Fruit fly (Drosophila melanogaster) whole organism, prepupa: ENCODE data around the gene CG6330.

Experiments used
- CG10631 ChIP-seq: fragments of 200-800 bp; sonication (Bioruptor generic); optimal IDR thresholded peaks from 2 replicates; lab custom pipeline; 2016; ENCODE audit warnings: missing biosample characterization, missing genetic modification characterization
- CG10669 ChIP-seq: fragments of 200-800 bp; sonication (Bioruptor generic); optimal IDR thresholded peaks from 3 replicates; lab custom pipeline; 2018; ENCODE audit warnings: missing biosample characterization, mild to moderate bottlenecking, missing genetic modification characterization, moderate library complexity
- CG11294 ChIP-seq: fragments of 200-800 bp; sonication (Bioruptor generic); IDR thresholded peaks from 2 replicates; pipeline ENCODE4 v1.3.6; 2022; ENCODE audit warnings: missing biosample characterization, missing genetic modification characterization
- CG11762 ChIP-seq: fragments of 200-800 bp; sonication (Bioruptor generic); optimal IDR thresholded peaks from 3 replicates; lab custom pipeline; 2016; ENCODE audit warnings: missing biosample characterization, missing genetic modification characterization; ENCODE audit not compliant: insufficient read depth
- CG1621 ChIP-seq: fragments of 200-800 bp; sonication (Bioruptor generic); optimal IDR thresholded peaks from 3 replicates; lab custom pipeline; 2018; ENCODE audit warnings: missing biosample characterization, mild to moderate bottlenecking, missing genetic modification characterization
- CG16779 ChIP-seq: fragments of 200-800 bp; sonication (Bioruptor generic); optimal IDR thresholded peaks from 3 replicates; lab custom pipeline; 2017; ENCODE audit warnings: missing biosample characterization, mild to moderate bottlenecking, missing genetic modification characterization
- CG3032 ChIP-seq: fragments of 200-800 bp; optimal IDR thresholded peaks from 2 replicates; lab custom pipeline; 2019; ENCODE audit warnings: missing biosample characterization, mild to moderate bottlenecking, missing genetic modification characterization, moderate library complexity
- CG31627 ChIP-seq: fragments of 200-800 bp; sonication (Bioruptor generic); optimal IDR thresholded peaks from 3 replicates; lab custom pipeline; 2016; ENCODE audit warnings: missing biosample characterization, missing genetic modification characterization
- CG34406 ChIP-seq: fragments of 200-800 bp; sonication (Bioruptor generic); optimal IDR thresholded peaks from 3 replicates; lab custom pipeline; 2016; ENCODE audit warnings: missing biosample characterization, missing genetic modification characterization
- CG4318 ChIP-seq: fragments of 200-800 bp; sonication (Bioruptor generic); optimal IDR thresholded peaks from 3 replicates; lab custom pipeline; 2017; ENCODE audit warnings: missing biosample characterization, mild to moderate bottlenecking, missing genetic modification characterization
- CG6163 ChIP-seq: fragments of 200-800 bp; sonication (Bioruptor generic); IDR thresholded peaks from 3 replicates; pipeline ENCODE4 v1.3.6; 2022; ENCODE audit warnings: missing biosample characterization, missing genetic modification characterization
- CG6276 ChIP-seq: fragments of 200-800 bp; sonication (Bioruptor generic); optimal IDR thresholded peaks from 2 replicates; lab custom pipeline; 2017; ENCODE audit warnings: missing biosample characterization, mild to moderate bottlenecking, missing genetic modification characterization
- CG6808 ChIP-seq: fragments of 200-800 bp; sonication (Bioruptor generic); optimal IDR thresholded peaks from 3 replicates; lab custom pipeline; 2017; ENCODE audit warnings: missing biosample characterization, missing genetic modification characterization, mild to moderate bottlenecking, moderate library complexity, missing genetic modification reagents
- CG6854 ChIP-seq: fragments of 200-800 bp; sonication (Bioruptor generic); optimal IDR thresholded peaks from 2 replicates; lab custom pipeline; 2017; ENCODE audit warnings: missing biosample characterization, mild to moderate bottlenecking, missing genetic modification characterization
- CG8119 ChIP-seq: fragments of 200-800 bp; sonication (Bioruptor generic); IDR thresholded peaks from 3 replicates; pipeline ENCODE4 v1.3.6; 2022; ENCODE audit warnings: missing biosample characterization, missing genetic modification characterization
- CG8319 ChIP-seq: fragments of 200-800 bp; sonication (Bioruptor generic); optimal IDR thresholded peaks from 3 replicates; lab custom pipeline; 2016; ENCODE audit warnings: missing biosample characterization, missing genetic modification characterization
- CG8632 ChIP-seq: fragments of 200-800 bp; sonication (Bioruptor generic); optimal IDR thresholded peaks from 3 replicates; lab custom pipeline; 2016; ENCODE audit warnings: missing biosample characterization, missing genetic modification characterization
- Eip75B ChIP-seq: fragments of 200-800 bp; sonication (Bioruptor generic); optimal IDR thresholded peaks from 3 replicates; lab custom pipeline; 2016; ENCODE audit warnings: missing biosample characterization, missing genetic modification characterization
- Eip78C ChIP-seq: fragments of 200-800 bp; sonication (Bioruptor generic); peaks from one replicate; lab custom pipeline; 2016; ENCODE audit warnings: missing biosample characterization, missing genetic modification characterization
- Eip93F ChIP-seq: fragments of 200-800 bp; sonication (Bioruptor generic); optimal IDR thresholded peaks from 2 replicates; lab custom pipeline; 2016; ENCODE audit warnings: missing biosample characterization, mild to moderate bottlenecking, missing genetic modification characterization
- Ets21C ChIP-seq: fragments of 200-800 bp; sonication (Bioruptor generic); optimal IDR thresholded peaks from 3 replicates; lab custom pipeline; 2016; ENCODE audit warnings: missing biosample characterization, missing genetic modification characterization
- Ets96B ChIP-seq: fragments of 200-800 bp; optimal IDR thresholded peaks from 2 replicates; lab custom pipeline; 2019; ENCODE audit warnings: missing biosample characterization, mild to moderate bottlenecking, missing genetic modification characterization, moderate library complexity
- Gug ChIP-seq: fragments of 200-800 bp; sonication (Bioruptor generic); IDR thresholded peaks from 2 replicates; pipeline ENCODE4 v1.3.6; 2022; ENCODE audit warnings: missing biosample characterization, missing genetic modification characterization
- Hr39 ChIP-seq: fragments of 200-800 bp; sonication (Bioruptor generic); optimal IDR thresholded peaks from 2 replicates; lab custom pipeline; 2016; ENCODE audit warnings: missing biosample characterization, missing genetic modification characterization
- Hr4 ChIP-seq: fragments of 200-800 bp; sonication (Bioruptor generic); optimal IDR thresholded peaks from 3 replicates; lab custom pipeline; 2016; ENCODE audit warnings: missing biosample characterization, missing genetic modification characterization
- Met ChIP-seq: fragments of 200-800 bp; sonication (Bioruptor generic); optimal IDR thresholded peaks from 3 replicates; lab custom pipeline; 2016; ENCODE audit warnings: missing biosample characterization, missing genetic modification characterization
- OdsH ChIP-seq: fragments of 200-800 bp; sonication (Bioruptor generic); optimal IDR thresholded peaks from 3 replicates; lab custom pipeline; 2016; ENCODE audit warnings: missing biosample characterization, missing genetic modification characterization
- Smox ChIP-seq: fragments of 200-800 bp; sonication (Bioruptor generic); optimal IDR thresholded peaks from 3 replicates; lab custom pipeline; 2016; ENCODE audit warnings: missing biosample characterization, missing genetic modification characterization
- Sox102F ChIP-seq: fragments of 200-800 bp; sonication (Bioruptor generic); optimal IDR thresholded peaks from 2 replicates; lab custom pipeline; 2016; ENCODE audit warnings: missing biosample characterization, mild to moderate bottlenecking, missing genetic modification characterization
- Sox14 ChIP-seq: fragments of 200-800 bp; sonication (Bioruptor generic); optimal IDR thresholded peaks from 3 replicates; lab custom pipeline; 2016; ENCODE audit warnings: missing biosample characterization, missing genetic modification characterization
- Sox15 ChIP-seq: fragments of 200-800 bp; sonication (Bioruptor generic); optimal IDR thresholded peaks from 3 replicates; lab custom pipeline; 2016; ENCODE audit warnings: missing biosample characterization, missing genetic modification characterization
- achi ChIP-seq: fragments of 200-800 bp; sonication (Bioruptor generic); optimal IDR thresholded peaks from 3 replicates; lab custom pipeline; 2016; ENCODE audit warnings: missing biosample characterization, missing genetic modification characterization
- cyc ChIP-seq: fragments of 200-800 bp; sonication (Bioruptor generic); optimal IDR thresholded peaks from 3 replicates; lab custom pipeline; 2016; ENCODE audit warnings: missing biosample characterization, missing genetic modification characterization
- eg ChIP-seq: fragments of 200-800 bp; sonication (Bioruptor generic); IDR thresholded peaks from 3 replicates; pipeline ENCODE4 v1.3.6; 2022; ENCODE audit warnings: missing biosample characterization, missing genetic modification characterization
- esn ChIP-seq: fragments of 200-800 bp; sonication (Bioruptor generic); optimal IDR thresholded peaks from 2 replicates; lab custom pipeline; 2016; ENCODE audit warnings: missing biosample characterization, mild to moderate bottlenecking, missing genetic modification characterization, moderate library complexity
- fd59A ChIP-seq: fragments of 200-800 bp; sonication (Bioruptor generic); optimal IDR thresholded peaks from 2 replicates; lab custom pipeline; 2017; ENCODE audit warnings: missing biosample characterization, mild to moderate bottlenecking, missing genetic modification characterization, missing genetic modification reagents
- fd85E ChIP-seq: fragments of 200-800 bp; sonication (Bioruptor generic); optimal IDR thresholded peaks from 3 replicates; lab custom pipeline; 2016; ENCODE audit warnings: missing biosample characterization, missing genetic modification characterization
- fkh ChIP-seq: fragments of 200-800 bp; sonication (Bioruptor generic); optimal IDR thresholded peaks from 3 replicates; lab custom pipeline; 2017; ENCODE audit warnings: missing biosample characterization, mild to moderate bottlenecking, missing genetic modification characterization, moderate library complexity
- lz ChIP-seq: fragments of 200-800 bp; sonication (Bioruptor generic); optimal IDR thresholded peaks from 3 replicates; lab custom pipeline; 2016; ENCODE audit warnings: missing biosample characterization, missing genetic modification characterization
- net ChIP-seq: fragments of 200-800 bp; sonication (Bioruptor generic); optimal IDR thresholded peaks from 3 replicates; lab custom pipeline; 2016; ENCODE audit warnings: missing biosample characterization, missing genetic modification characterization
- salr ChIP-seq, 2 experiments: fragments of 200-800 bp; sonication (Bioruptor generic); optimal IDR thresholded peaks; 3 replicates each; lab custom pipeline; 2016 to 2018; ENCODE audit warnings: missing biosample characterization in 2 of 2, missing genetic modification characterization in 2 of 2, mild to moderate bottlenecking in 1 of 2
- spab ChIP-seq: fragments of 200-800 bp; sonication (Bioruptor generic); optimal IDR thresholded peaks from 2 replicates; lab custom pipeline; 2017; ENCODE audit warnings: missing biosample characterization, mild to moderate bottlenecking, missing genetic modification characterization, missing genetic modification reagents
- ss ChIP-seq, 2 experiments: fragments of 200-800 bp; sonication (Bioruptor generic); optimal IDR thresholded peaks; 2 replicates in 1 of 2; 3 replicates in 1 of 2; lab custom pipeline; 2017 to 2018; ENCODE audit warnings: mild to moderate bottlenecking in 2 of 2, missing biosample characterization in 2 of 2, missing genetic modification characterization in 2 of 2, moderate library complexity in 1 of 2
- svp ChIP-seq: fragments of 200-800 bp; sonication (Bioruptor generic); peaks from one replicate; lab custom pipeline; 2016; ENCODE audit warnings: missing biosample characterization, missing genetic modification characterization
- topi ChIP-seq: fragments of 200-800 bp; sonication (Bioruptor generic); optimal IDR thresholded peaks from 3 replicates; lab custom pipeline; 2016; ENCODE audit warnings: missing biosample characterization, missing genetic modification characterization
- vri ChIP-seq: fragments of 200-800 bp; sonication (Bioruptor generic); optimal IDR thresholded peaks from 3 replicates; lab custom pipeline; 2016; ENCODE audit warnings: missing biosample characterization, mild to moderate bottlenecking, missing genetic modification characterization

The CG6330 gene

DNA sequence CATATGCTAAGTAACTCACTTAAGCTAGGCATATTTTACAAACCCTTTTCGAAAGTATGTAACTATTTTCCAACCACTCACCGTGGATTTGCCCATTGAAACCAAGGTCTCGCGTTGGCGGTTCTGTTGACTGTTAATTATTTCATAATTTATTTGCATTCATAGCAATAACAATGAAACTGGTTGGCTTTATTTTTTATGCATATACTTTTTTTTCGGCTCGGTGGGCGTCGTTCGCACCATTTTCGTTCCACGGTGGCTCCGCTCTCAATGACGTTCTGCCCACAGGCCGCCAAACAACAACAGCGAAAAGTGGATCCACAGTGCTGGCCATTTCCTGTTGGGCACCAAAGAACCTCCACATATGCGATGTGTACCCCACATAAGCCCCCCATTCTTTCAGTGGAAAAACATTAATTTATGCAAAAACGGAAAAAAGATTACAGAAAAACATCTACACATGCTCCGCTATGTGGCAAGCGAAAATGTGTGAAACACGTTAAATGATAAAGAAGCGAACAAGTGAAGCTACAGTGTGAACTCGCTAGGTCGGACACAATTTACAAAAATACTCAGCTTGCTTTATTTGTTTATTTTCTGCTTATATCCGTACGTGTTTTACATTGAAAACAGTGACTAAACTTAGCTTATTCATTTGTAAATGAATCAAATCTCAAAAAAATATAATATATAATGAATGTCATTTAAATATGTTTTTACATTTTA lies 9.5 kb upstream of the CG6330 start (continued):
- TF ChIP-seq CG6808 (GFP tag; lab: Kevin White, UChicago), result no peak
- TF ChIP-seq eg (GFP tag; lab: Robert Waterston, UW), result peak; percentile 69
- TF ChIP-seq Eip75B, result no peak
- no peak for TF ChIP-seq Sox14 (GFP tag; lab: Kevin White, UChicago)
- peak; percentile 72 for TF ChIP-seq Eip78C (GFP tag; lab: Kevin White, UChicago)
- no peak for TF ChIP-seq fd85E (GFP tag; lab: Kevin White, UChicago)
- TF ChIP-seq Eip93F (GFP tag; lab: Kevin White, UChicago), result no peak
- TF ChIP-seq Sox15 (GFP tag; lab: Kevin White, UChicago), result peak; percentile 25
- TF ChIP-seq Hr4, result peak; percentile 4
- TF ChIP-seq net (GFP tag; lab: Kevin White, UChicago), result no peak
- no peak for TF ChIP-seq CG3032 (tag; lab: Kevin White, UChicago)
- peak; percentile 36 for TF ChIP-seq lz
- TF ChIP-seq CG6854 (GFP tag; lab: Kevin White, UChicago), result no peak
- TF ChIP-seq CG4318, result peak; percentile 15
- TF ChIP-seq Hr39 (GFP tag; lab: Kevin White, UChicago), result no peak
- TF ChIP-seq spab, result no peak
- peak; percentile 61; the same call in 1 of the 3 replicates for TF ChIP-seq CG6163 (GFP tag; lab: Robert Waterston, UW)
- no peak for TF ChIP-seq Met (GFP tag; lab: Kevin White, UChicago)
- TF ChIP-seq fd59A, result no peak
- TF ChIP-seq CG31627, result peak; percentile 5
- TF ChIP-seq CG8119 (GFP tag; lab: Robert Waterston, UW), result peak; percentile 60
- peak; percentile 52 for TF ChIP-seq esn

DNA sequence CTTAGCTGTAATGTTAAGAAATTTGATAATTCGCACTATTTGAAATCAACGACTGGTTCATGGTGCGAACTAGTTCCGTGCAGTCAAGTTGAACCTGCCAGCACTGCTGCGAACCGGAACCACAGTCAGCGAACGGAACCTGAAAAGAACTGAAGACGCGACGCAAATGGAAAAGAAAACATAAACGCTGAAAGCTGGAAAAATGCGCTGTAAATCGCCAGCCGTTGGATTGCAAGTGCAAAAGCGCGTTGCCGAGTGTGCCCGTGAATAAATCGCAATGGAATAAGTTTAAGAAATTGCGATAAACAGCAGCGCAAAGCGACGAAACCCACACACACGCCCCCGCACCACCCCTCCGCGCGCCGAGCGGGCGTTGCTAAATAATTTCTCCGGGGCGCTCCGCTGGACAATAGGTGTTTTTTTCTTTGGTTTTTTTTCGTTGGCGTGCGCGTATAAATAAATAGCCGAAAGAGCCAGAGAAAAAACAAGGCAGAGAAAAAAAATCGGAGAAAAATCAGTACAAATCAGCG lies 8.6 kb upstream of the CG6330 start, which contains the start of gene CG5521:
Gene CG5521, plus strand, starts transcription at position 137 of the 530 bp plus-strand sequence.
- TF ChIP-seq Met (GFP tag; lab: Kevin White, UChicago) (no peak), CG8632 (no peak), fkh (GFP tag; lab: Kevin White, UChicago) (no peak), cyc (GFP tag; lab: Kevin White, UChicago) (no peak), CG1621 (no peak), CG6163 (GFP tag; lab: Robert Waterston, UW) (no peak), OdsH (GFP tag; lab: Kevin White, UChicago) (no peak), eg (GFP tag; lab: Robert Waterston, UW) (peak; percentile 39; the same call in 1 of the 3 replicates), CG10631 (no peak), Eip78C (GFP tag; lab: Kevin White, UChicago) (peak; percentile 64), Sox14 (GFP tag; lab: Kevin White, UChicago) (no peak), vri (GFP tag; lab: Kevin White, UChicago) (no peak), esn (no peak), CG11762 (GFP tag; lab: Kevin White, UChicago) (no peak), CG8119 (GFP tag; lab: Robert Waterston, UW) (peak; percentile 18; the same call in 1 of the 3 replicates), CG8319 (GFP tag; lab: Kevin White, UChicago) (no peak), Smox (GFP tag; lab: Kevin White, UChicago) (no peak), spab (no peak), Sox102F (GFP tag; lab: Kevin White, UChicago) (no peak), ss (GFP tag; optimal IDR thresholded peaks at IDR 0.05; lab: Kevin White, UChicago) (peak in 1 of 2 experiments; percentile 5), fd85E (GFP tag; lab: Kevin White, UChicago) (no peak), Gug (no peak), CG34406 (GFP tag; lab: Kevin White, UChicago) (no peak), Hr4 (no peak), svp (peak; percentile 50), CG10669 (no peak), achi (GFP tag; lab: Kevin White, UChicago) (no peak), CG16779 (no peak), Ets96B (tag; lab: Kevin White, UChicago) (no peak), CG6854 (GFP tag; lab: Kevin White, UChicago) (peak; percentile 32), CG31627 (no peak), Ets21C (GFP tag; lab: Kevin White, UChicago) (no peak), CG4318 (no peak), lz (no peak), Eip93F (GFP tag; lab: Kevin White, UChicago) (no peak), Sox15 (GFP tag; lab: Kevin White, UChicago) (no peak), salr (GFP tag; optimal IDR thresholded peaks at IDR 0.05; lab: Kevin White, UChicago) (no peak), topi (no peak), CG6276 (no peak), CG11294 (GFP tag; lab: Robert Waterston, UW) (no peak), fd59A (no peak), CG3032 (tag; lab: Kevin White, UChicago) (no peak)
